Fruit fly (Drosophila melanogaster) Kc167 (cell line): Measurements from ENCODE around the gene CG42505.

ENCODE experiments used
- h ChIP-seq: fragments of >200 bp; optimal IDR thresholded peaks from 3 replicates; lab custom pipeline; 2018; ENCODE audit warnings: missing external identifiers
- psq ChIP-seq: fragments of >200 bp; optimal IDR thresholded peaks from 2 replicates; lab custom pipeline; 2017; ENCODE audit warnings: missing external identifiers

DNA sequence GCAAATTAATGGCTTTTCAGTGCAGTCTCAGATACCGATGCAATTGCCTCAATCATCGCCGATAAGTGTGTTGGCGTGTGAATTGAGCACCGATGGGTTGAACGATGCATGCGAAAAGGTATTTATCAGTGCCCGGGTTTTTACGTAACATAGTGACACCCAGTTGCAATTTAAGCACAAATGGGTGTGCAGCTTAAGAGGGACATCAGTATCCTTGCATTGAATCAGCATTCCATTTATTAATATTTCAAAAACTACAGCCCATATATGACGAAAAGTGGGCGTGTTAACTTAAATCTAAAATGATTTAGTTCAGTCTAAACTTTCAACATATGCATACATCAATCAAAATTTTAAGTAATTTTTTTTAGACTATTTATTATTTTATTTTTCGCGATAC is 1.3 kb upstream of the CG42505 start, which contains the start of gene ssp5:
- TF ChIP-seq h (lab: Kevin White, UChicago) = no peak
- TF ChIP-seq psq = no peak
